Worm (Caenorhabditis elegans): ENCODE results near the gene ifc-2.

Gene ifc-2

DNA sequence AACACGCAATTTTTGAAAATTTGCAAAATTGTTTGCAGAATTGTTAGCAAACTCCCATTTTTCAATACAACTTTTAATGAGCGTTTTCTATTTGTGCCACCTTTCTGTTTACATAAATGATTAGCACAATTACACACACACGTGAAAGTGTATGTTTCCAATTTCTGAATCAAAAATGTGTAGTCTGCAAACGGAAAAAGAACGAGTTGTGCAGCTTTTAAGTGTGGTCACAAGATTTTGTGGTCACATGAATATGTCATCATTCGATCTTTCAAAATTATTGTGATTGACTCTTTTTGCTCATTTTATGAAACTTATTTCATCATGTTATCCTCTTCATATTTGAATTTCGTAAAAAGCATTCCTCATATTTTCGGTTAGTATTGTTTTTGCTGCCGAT lies 54.0 kb downstream of the ifc-2 start:
- TF ChIP-seq fos-1 (tag; optimal IDR thresholded peaks at IDR 0.05), result no peak
- TF ChIP-seq elt-1 (tag; optimal IDR thresholded peaks at IDR 0.05), result no peak
- peak; percentile 86 for TF ChIP-seq pha-4 (tag; optimal IDR thresholded peaks at IDR 0.05)
- no peak for TF ChIP-seq tbx-2 (tag; optimal IDR thresholded peaks at IDR 0.05)
- peak; percentile 53 for TF ChIP-seq elt-2 (tag; optimal IDR thresholded peaks at IDR 0.05)
- no peak for TF ChIP-seq skn-1 (tag; optimal IDR thresholded peaks at IDR 0.05)
- TF ChIP-seq lsy-12 (tag; optimal IDR thresholded peaks at IDR 0.05), result no peak
- TF ChIP-seq pqm-1 (tag; optimal IDR thresholded peaks at IDR 0.05), result peak; percentile 46
- TF ChIP-seq aly-2 (tag; optimal IDR thresholded peaks at IDR 0.05), result no peak
- TF ChIP-seq mml-1 (tag; optimal IDR thresholded peaks at IDR 0.05), result no peak

- TF ChIP-seq mml-1 (tag; optimal IDR thresholded peaks at IDR 0.05), result no peak
- TF ChIP-seq nhr-28 (tag; optimal IDR thresholded peaks at IDR 0.05), result no peak
- TF ChIP-seq tbx-2 (tag; optimal IDR thresholded peaks at IDR 0.05), result no peak
- TF ChIP-seq R02D3.7 (tag; optimal IDR thresholded peaks at IDR 0.05), result no peak
- no peak for TF ChIP-seq nhr-11 (tag; optimal IDR thresholded peaks at IDR 0.05)
- no peak for TF ChIP-seq nfya-1 (tag; optimal IDR thresholded peaks at IDR 0.05; ENCODE audit: insufficient read depth)
These were observed 55.2 kb downstream of the ifc-2 start, which contains the start of gene F13C5.3 for ce11 chrX:599476-599875. F13C5.3 (minus strand) TSS chrX:599576.

- TF ChIP-seq egl-5 (tag; optimal IDR thresholded peaks at IDR 0.05) (no peak), aly-2 (tag; optimal IDR thresholded peaks at IDR 0.05) (no peak), nhr-76 (tag; optimal IDR thresholded peaks at IDR 0.05) (no peak), lsy-12 (tag; optimal IDR thresholded peaks at IDR 0.05) (no peak), nhr-67 (tag; optimal IDR thresholded peaks at IDR 0.05) (no peak), lin-39 (tag; optimal IDR thresholded peaks at IDR 0.05) (no peak)
These were observed 60.7 kb downstream of the ifc-2 start, which contains the start of gene F13C5.2 for ce11 chrX:593910-594447. F13C5.2 (plus strand) TSS chrX:593960.

- TF ChIP-seq hmg-11 (tag; optimal IDR thresholded peaks at IDR 0.05) (peak; percentile 97), nhr-76 (tag; optimal IDR thresholded peaks at IDR 0.05) (peak; percentile 27), fkh-2 (tag; optimal IDR thresholded peaks at IDR 0.05) (peak; percentile 39), tbx-2 (tag; optimal IDR thresholded peaks at IDR 0.05) (peak; percentile 72), snpc-4 (tag; optimal IDR thresholded peaks at IDR 0.05) (peak; percentile 66), lsy-12 (tag; optimal IDR thresholded peaks at IDR 0.05) (no peak), ceh-82 (tag; optimal IDR thresholded peaks at IDR 0.05) (no peak), lin-39 (tag; optimal IDR thresholded peaks at IDR 0.05) (peak; percentile 89), unc-62 (GFP tag; optimal IDR thresholded peaks at IDR 0.05) (peak; percentile 54), nfya-1 (tag; optimal IDR thresholded peaks at IDR 0.05; ENCODE audit: insufficient read depth) (peak; percentile 88), aly-2 (tag; optimal IDR thresholded peaks at IDR 0.05) (no peak), elt-1 (tag; optimal IDR thresholded peaks at IDR 0.05) (peak; percentile 25), jun-1 (tag; optimal IDR thresholded peaks at IDR 0.05) (peak; percentile 69), pqm-1 (tag; optimal IDR thresholded peaks at IDR 0.05) (peak; percentile 58), elt-2 (tag; optimal IDR thresholded peaks at IDR 0.05) (peak; percentile 74), ceh-28 (tag; optimal IDR thresholded peaks at IDR 0.05) (peak; percentile 64), nhr-11 (tag; optimal IDR thresholded peaks at IDR 0.05) (peak; percentile 14), R02D3.7 (tag; optimal IDR thresholded peaks at IDR 0.05) (peak; percentile 38), pha-4 (tag; optimal IDR thresholded peaks at IDR 0.05) (peak; percentile 89), mdl-1 (tag; optimal IDR thresholded peaks at IDR 0.05) (peak; percentile 86), skn-1 (tag; optimal IDR thresholded peaks at IDR 0.05) (peak; percentile 60), zag-1 (tag; optimal IDR thresholded peaks at IDR 0.05) (peak; percentile 14), lin-15B (tag; optimal IDR thresholded peaks at IDR 0.05) (peak; percentile 60), nhr-28 (tag; optimal IDR thresholded peaks at IDR 0.05) (no peak), egl-5 (tag; optimal IDR thresholded peaks at IDR 0.05) (peak; percentile 83), ama-1 (optimal IDR thresholded peaks at IDR 0.05) (no peak), egl-27 (tag; optimal IDR thresholded peaks at IDR 0.05) (peak; percentile 43), sea-2 (GFP tag; optimal IDR thresholded peaks at IDR 0.05) (peak; percentile 41), nhr-77 (tag; optimal IDR thresholded peaks at IDR 0.05) (no peak), nhr-25 (tag; optimal IDR thresholded peaks at IDR 0.05) (peak; percentile 36), nhr-237 (tag; optimal IDR thresholded peaks at IDR 0.05) (no peak), nhr-23 (tag; optimal IDR thresholded peaks at IDR 0.05) (peak; percentile 8)
These were observed 61.4 kb downstream of the ifc-2 start for ce11 chrX:593245-593733.

All from whole organism, L3 larva.